Worm (Caenorhabditis elegans) whole organism, L4 larva: ENCODE measurements around the gene C25G6.3.

ENCODE experiments used
- F37D6.2 ChIP-seq: sonication (generic microtip); optimal IDR thresholded peaks from 2 replicates; lab custom pipeline; 2016; ENCODE audit warnings: mild to moderate bottlenecking, missing genetic modification characterization, missing compliant biosample characterization
- T26A8.4 ChIP-seq: fragments of 200-800 bp; sonication (Bioruptor generic); IDR thresholded peaks from 2 replicates; pipeline ENCODE4 v1.3.6; 2022; ENCODE audit warnings: missing genetic modification characterization, missing compliant biosample characterization
- Y105C5A.15 ChIP-seq: fragments of 200-800 bp; sonication (Bioruptor generic); IDR thresholded peaks from 2 replicates; pipeline ENCODE4 v1.3.6; 2022; ENCODE audit warnings: missing genetic modification characterization, missing compliant biosample characterization
- Y48G9A.11 ChIP-seq: fragments of 200-800 bp; sonication (Bioruptor generic); IDR thresholded peaks from 2 replicates; pipeline ENCODE4 v1.3.6; 2022; ENCODE audit warnings: missing genetic modification reagents, missing genetic modification characterization, missing compliant biosample characterization
- aha-1 ChIP-seq: fragments of 150-350 bp; peaks from one replicate; lab custom pipeline; 2014; ENCODE audit warnings: missing biosample characterization, missing genetic modification characterization
- arid-1 ChIP-seq: fragments of 200-800 bp; sonication (Bioruptor generic); conservative IDR thresholded peaks from 2 replicates; pipeline ENCODE4 v1.3.6; 2022; ENCODE audit warnings: missing genetic modification reagents, missing genetic modification characterization, missing compliant biosample characterization
- attf-4 ChIP-seq: sonication (generic microtip); optimal IDR thresholded peaks from 3 replicates; lab custom pipeline; 2017; ENCODE audit warnings: missing biosample characterization, missing genetic modification characterization
- ceh-28 ChIP-seq: fragments of 150-350 bp; optimal IDR thresholded peaks from 2 replicates; lab custom pipeline; 2014; ENCODE audit warnings: missing biosample characterization, missing genetic modification reagents, missing genetic modification characterization
- ceh-44 ChIP-seq: fragments of 200-800 bp; sonication (Bioruptor generic); IDR thresholded peaks from 2 replicates; pipeline ENCODE4 v1.3.6; 2022; ENCODE audit warnings: missing genetic modification reagents, missing genetic modification characterization, missing compliant biosample characterization
- ceh-62 ChIP-seq: sonication (generic microtip); optimal IDR thresholded peaks from 2 replicates; lab custom pipeline; 2017; ENCODE audit warnings: missing biosample characterization, missing genetic modification characterization
- ceh-82 ChIP-seq: sonication (generic microtip); optimal IDR thresholded peaks from 2 replicates; lab custom pipeline; 2017; ENCODE audit warnings: missing biosample characterization, missing genetic modification characterization
- dve-1 ChIP-seq: sonication (generic microtip); optimal IDR thresholded peaks from 2 replicates; lab custom pipeline; 2017; ENCODE audit warnings: antibody characterized with exemption, mild to moderate bottlenecking, missing genetic modification characterization, missing compliant biosample characterization; ENCODE audit not compliant: insufficient read depth
- egl-43 ChIP-seq: fragments of 200-800 bp; sonication (Bioruptor generic); IDR thresholded peaks from 2 replicates; pipeline ENCODE4 v1.3.6; 2022; ENCODE audit warnings: missing genetic modification reagents, missing genetic modification characterization, missing compliant biosample characterization
- fos-1 ChIP-seq: fragments of 150-350 bp; optimal IDR thresholded peaks from 2 replicates; lab custom pipeline; 2014; ENCODE audit warnings: missing biosample characterization, missing genetic modification characterization
- hlh-30 ChIP-seq: sonication (generic microtip); optimal IDR thresholded peaks from 2 replicates; lab custom pipeline; 2017; ENCODE audit warnings: antibody characterized with exemption, mild to moderate bottlenecking, missing genetic modification characterization, missing compliant biosample characterization; ENCODE audit not compliant: insufficient read depth
- hmg-1.1 ChIP-seq: fragments of 200-800 bp; sonication (Bioruptor generic); IDR thresholded peaks from 2 replicates; pipeline ENCODE4 v1.3.6; 2022; ENCODE audit warnings: missing genetic modification reagents, missing genetic modification characterization, missing compliant biosample characterization
- lsy-2 ChIP-seq, 2 experiments: fragments of 150-350 bp in 1 of 2; sonication (generic microtip) in 1 of 2; optimal IDR thresholded peaks; 2 replicates each; lab custom pipeline; 2014 to 2017; ENCODE audit warnings: missing biosample characterization in 2 of 2, missing genetic modification characterization in 2 of 2
- mdl-1 ChIP-seq, 2 experiments: fragments of 150-350 bp in 1 of 2; sonication (generic microtip) in 1 of 2; optimal IDR thresholded peaks; 2 replicates each; lab custom pipeline; 2014 to 2017; ENCODE audit warnings: missing biosample characterization in 2 of 2, missing genetic modification characterization in 2 of 2
- mes-2 ChIP-seq: sonication (generic microtip); optimal IDR thresholded peaks from 2 replicates; lab custom pipeline; 2016; ENCODE audit warnings: missing genotype, mild to moderate bottlenecking, missing genetic modification characterization, missing compliant biosample characterization; ENCODE audit not compliant: poor library complexity, severe bottlenecking
- nhr-10 ChIP-seq: fragments of 150-350 bp; optimal IDR thresholded peaks from 2 replicates; lab custom pipeline; 2014; ENCODE audit warnings: missing biosample characterization, missing genetic modification characterization
- nhr-11 ChIP-seq: fragments of 150-350 bp; optimal IDR thresholded peaks from 2 replicates; lab custom pipeline; 2014; ENCODE audit warnings: missing biosample characterization, missing genetic modification characterization
- nhr-111 ChIP-seq: fragments of 200-800 bp; sonication (Bioruptor generic); optimal IDR thresholded peaks from 2 replicates; lab custom pipeline; 2018; ENCODE audit warnings: mild to moderate bottlenecking, missing genetic modification characterization, missing compliant biosample characterization
- nhr-28 ChIP-seq: fragments of 150-350 bp; optimal IDR thresholded peaks from 2 replicates; lab custom pipeline; 2014; ENCODE audit warnings: missing biosample characterization, missing genetic modification characterization
- nhr-42 ChIP-seq: fragments of 200-800 bp; sonication (Bioruptor generic); IDR thresholded peaks from 2 replicates; pipeline ENCODE4 v1.3.6; 2022; ENCODE audit warnings: missing genetic modification characterization, missing compliant biosample characterization
- nhr-77 ChIP-seq: fragments of 150-350 bp; optimal IDR thresholded peaks from 2 replicates; lab custom pipeline; 2014; ENCODE audit warnings: missing biosample characterization, missing genetic modification characterization
- pha-4 ChIP-seq, 2 experiments: fragments of 150-350 bp in 1 of 2; fragments of 200-800 bp in 1 of 2; sonication (Bioruptor generic) in 1 of 2; IDR thresholded peaks in 1 of 2; optimal IDR thresholded peaks in 1 of 2; 2 replicates each; pipeline versions ENCODE4 v1.3.6 to Lab custom; 2014 to 2022; ENCODE audit warnings: missing genetic modification characterization in 2 of 2, missing genetic modification reagents in 2 of 2, missing biosample characterization in 1 of 2, missing compliant biosample characterization in 1 of 2
- php-3 ChIP-seq: fragments of 200-800 bp; sonication (Bioruptor generic); IDR thresholded peaks from 2 replicates; pipeline ENCODE4 v1.3.6; 2022; ENCODE audit warnings: missing genetic modification reagents, missing genetic modification characterization, missing compliant biosample characterization
- snpc-1.2 ChIP-seq: fragments of 200-800 bp; sonication (Bioruptor generic); IDR thresholded peaks from 2 replicates; pipeline ENCODE4 v1.3.6; 2022; ENCODE audit warnings: missing genetic modification reagents, missing genetic modification characterization, missing compliant biosample characterization
- spr-3 ChIP-seq: fragments of 200-800 bp; sonication (Bioruptor generic); optimal IDR thresholded peaks from 2 replicates; lab custom pipeline; 2018; ENCODE audit warnings: mild to moderate bottlenecking, missing genetic modification characterization, missing compliant biosample characterization
- tra-1 ChIP-seq: fragments of 200-800 bp; sonication (Bioruptor generic); IDR thresholded peaks from 2 replicates; pipeline ENCODE4 v1.3.6; 2022; ENCODE audit warnings: missing genetic modification reagents, missing genetic modification characterization, missing compliant biosample characterization
- unc-39 ChIP-seq: sonication (generic microtip); optimal IDR thresholded peaks from 2 replicates; lab custom pipeline; 2017; ENCODE audit warnings: missing biosample characterization, missing genetic modification characterization
- vab-7 ChIP-seq: fragments of 200-800 bp; sonication (Bioruptor generic); IDR thresholded peaks from 2 replicates; pipeline ENCODE4 v1.3.6; 2022; ENCODE audit warnings: missing genetic modification reagents, missing genetic modification characterization, missing compliant biosample characterization
- zfp-3 ChIP-seq: fragments of 200-800 bp; sonication (Bioruptor generic); conservative IDR thresholded peaks from 2 replicates; pipeline ENCODE4 v1.3.6; 2022; ENCODE audit warnings: missing genetic modification reagents, missing genetic modification characterization, missing compliant biosample characterization
- ztf-7 ChIP-seq: fragments of 150-350 bp; optimal IDR thresholded peaks from 2 replicates; lab custom pipeline; 2014; ENCODE audit warnings: missing biosample characterization, missing genetic modification characterization

The C25G6.3 gene

DNA sequence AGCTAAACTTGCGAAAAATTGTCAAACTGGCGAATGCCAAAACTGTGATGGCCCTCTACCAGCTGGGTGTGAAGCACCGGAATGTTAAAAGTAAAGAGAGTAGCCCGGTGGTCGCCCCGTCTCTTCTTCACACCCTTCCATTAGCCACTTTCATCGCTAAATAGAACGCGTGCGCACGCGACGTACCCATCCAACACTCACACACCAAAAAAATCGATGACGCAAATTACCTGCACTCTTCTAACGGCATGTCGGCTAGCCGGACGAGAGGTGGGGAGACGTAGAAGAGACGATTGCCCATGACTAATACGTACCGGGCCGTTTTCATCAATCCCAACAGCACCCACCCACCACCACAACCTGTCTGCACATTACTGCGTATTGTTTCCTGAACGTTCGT is 5.5 kb upstream of the C25G6.3 start:
- TF ChIP-seq zfp-3 (GFP tag; lab: Robert Waterston, UW), result no peak
- no peak for TF ChIP-seq pha-4 (GFP tag; IDR thresholded peaks at IDR 0.05; lab: Robert Waterston, UW)
- TF ChIP-seq pha-4 (tag; optimal IDR thresholded peaks at IDR 0.05; lab: Kevin White, UChicago), result no peak
- no peak for TF ChIP-seq nhr-77
- 0 out of 2 replicates have a peak, but pooled peaks have one; percentile 51 for TF ChIP-seq ceh-44 (GFP tag; lab: Robert Waterston, UW)
- no peak for TF ChIP-seq Y105C5A.15 (GFP tag; lab: Robert Waterston, UW)
- TF ChIP-seq hmg-1.1, result peak; percentile 42; the same call in 1 of the 2 replicates
- no peak for TF ChIP-seq ceh-62 (tag; lab: Kevin White, UChicago)
- TF ChIP-seq unc-39, result no peak
- TF ChIP-seq hlh-30 (tag; lab: Kevin White, UChicago), result peak; percentile 23
- peak; percentile 66 for TF ChIP-seq egl-43
- TF ChIP-seq lsy-2 (tag; optimal IDR thresholded peaks at IDR 0.05; lab: Kevin White, UChicago), result no peak
- no peak for TF ChIP-seq fos-1
- peak; percentile 93 for TF ChIP-seq aha-1
- no peak for TF ChIP-seq mes-2 (tag; lab: Kevin White, UChicago)
- no peak for TF ChIP-seq F37D6.2
- no peak for TF ChIP-seq attf-4 (tag; lab: Kevin White, UChicago)
- TF ChIP-seq dve-1 (tag; lab: Kevin White, UChicago), result no peak
- no peak for TF ChIP-seq ceh-28
- peak in 1 of 2 experiments; percentile 50 for TF ChIP-seq mdl-1 (tag; optimal IDR thresholded peaks at IDR 0.05; lab: Kevin White, UChicago)
- TF ChIP-seq spr-3 (GFP tag; lab: Kevin White, UChicago), result no peak

DNA sequence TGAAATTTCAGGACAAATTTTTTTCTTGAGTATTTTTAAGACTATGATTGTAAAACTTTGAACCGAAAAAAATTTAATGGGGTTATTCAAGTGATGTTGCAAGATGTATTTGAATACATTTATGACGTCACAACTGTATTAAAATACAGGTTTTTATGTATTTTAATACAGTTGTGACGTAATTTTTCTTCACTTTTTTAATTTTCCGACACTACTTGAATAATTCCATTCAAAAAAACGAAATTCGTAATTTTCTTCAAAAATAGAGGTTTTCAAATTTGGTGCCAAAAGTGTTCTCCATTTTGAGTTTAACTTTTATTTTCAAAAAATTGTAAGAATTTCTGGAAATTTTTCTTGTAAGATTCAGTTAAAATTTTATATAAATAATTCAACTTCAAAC is 4.1 kb upstream of the C25G6.3 start:
- TF ChIP-seq arid-1 (GFP tag; lab: Robert Waterston, UW), result no peak

DNA sequence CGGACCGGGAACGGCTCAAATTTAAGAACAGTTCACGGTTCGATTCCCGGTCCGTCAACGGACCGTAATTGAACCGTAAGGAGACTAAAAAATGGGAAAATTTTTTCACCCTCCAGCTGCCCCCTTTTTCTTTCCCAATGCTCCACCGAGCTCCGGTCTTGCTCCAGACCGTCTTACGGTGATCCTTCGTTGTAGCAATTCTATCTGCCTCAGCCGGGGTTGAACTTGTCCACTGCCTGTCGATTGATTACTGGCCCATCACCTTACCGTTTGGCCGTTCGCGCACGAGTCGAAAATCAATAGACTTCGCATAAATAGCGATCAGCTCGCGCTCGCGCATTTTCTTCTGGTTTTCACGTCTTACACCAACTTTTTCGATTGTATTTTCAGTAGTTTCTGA is 4.8 kb downstream of the C25G6.3 start:
- TF ChIP-seq egl-43 (peak; percentile 68), snpc-1.2 (GFP tag; lab: Robert Waterston, UW) (peak; percentile 68), Y48G9A.11 (GFP tag; lab: Robert Waterston, UW) (0 out of 2 replicates have a peak, but pooled peaks have one; percentile 13), ceh-44 (GFP tag; lab: Robert Waterston, UW) (0 out of 2 replicates have a peak, but pooled peaks have one; percentile 18), vab-7 (GFP tag; lab: Robert Waterston, UW) (0 out of 2 replicates have a peak, but pooled peaks have one; percentile 21)

DNA sequence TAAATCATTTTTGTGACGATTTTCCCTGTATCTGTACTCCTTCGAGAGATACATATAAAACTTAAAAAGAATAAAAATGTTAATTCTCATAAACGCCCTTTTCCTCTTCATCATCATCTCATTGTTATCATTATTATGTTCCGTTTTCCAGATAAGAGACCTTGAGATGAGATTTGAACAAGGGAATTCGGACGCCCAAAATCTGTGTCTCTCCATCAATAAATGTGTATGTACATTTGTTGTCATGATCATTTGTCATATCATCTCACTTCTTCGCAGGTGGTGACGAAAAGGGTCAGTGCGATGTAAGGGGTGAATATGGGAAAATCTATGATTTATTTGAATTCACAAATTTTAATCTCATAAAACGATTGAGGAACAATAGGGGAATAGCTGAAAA is 6.6 kb downstream of the C25G6.3 start:
- TF ChIP-seq T26A8.4 (no peak), nhr-111 (GFP tag; lab: Kevin White, UChicago) (no peak), nhr-28 (tag; lab: Kevin White, UChicago) (peak; percentile 17), tra-1 (GFP tag; lab: Robert Waterston, UW) (no peak)

DNA sequence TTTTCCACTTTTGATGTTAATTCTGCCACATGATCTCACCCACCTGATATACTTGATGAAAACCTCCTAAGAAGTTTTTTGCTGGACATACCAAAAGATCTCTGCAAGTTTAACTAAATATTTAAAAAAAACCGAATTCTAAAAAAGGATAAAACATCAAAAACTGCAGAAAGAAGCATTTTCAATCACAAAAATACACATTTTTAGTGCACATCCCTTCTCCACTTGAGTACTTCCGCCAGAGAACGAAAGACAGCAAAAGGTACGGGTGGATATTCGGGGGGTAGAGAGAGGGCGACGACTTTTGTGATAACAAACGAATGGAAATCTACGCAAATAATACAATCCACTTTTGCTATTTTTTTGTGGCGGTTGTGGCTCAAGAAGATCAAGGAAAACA is 8.0 kb downstream of the C25G6.3 start, which contains the start of gene C46H3.2:
C46H3.2 (minus strand) TSS at position 101 of the 400 bp plus-strand sequence.
- TF ChIP-seq nhr-42 (GFP tag; lab: Robert Waterston, UW) (no peak), php-3 (GFP tag; lab: Robert Waterston, UW) (no peak), ceh-82 (no peak), nhr-11 (tag; lab: Kevin White, UChicago) (no peak), ztf-7 (tag; lab: Kevin White, UChicago) (no peak), nhr-10 (tag; lab: Kevin White, UChicago) (no peak), nhr-28 (tag; lab: Kevin White, UChicago) (no peak)
